Fruit fly (Drosophila melanogaster): ENCODE measurements around the gene CG42764.

DNA sequence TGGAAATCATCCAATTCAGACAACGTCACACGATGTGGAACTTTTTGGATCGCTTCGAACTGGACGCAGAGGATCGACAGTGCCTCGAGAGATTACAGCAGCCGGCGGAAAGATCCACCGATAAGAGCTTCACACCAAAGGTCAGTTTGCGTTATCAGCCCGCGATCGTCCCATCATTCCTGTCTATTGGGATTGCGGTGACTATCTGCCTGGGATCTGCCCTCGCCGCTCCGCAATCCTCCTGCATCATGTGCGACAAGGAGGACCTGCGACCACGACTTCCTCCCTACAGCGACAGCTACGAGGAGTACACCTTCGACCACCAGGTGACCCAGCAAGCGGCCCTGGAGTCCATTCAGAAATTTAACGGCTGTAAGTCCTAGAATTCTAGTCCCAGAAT lies 19.8 kb downstream of the CG42764 start:
- TF ChIP-seq EcR (GFP tag; optimal IDR thresholded peaks at IDR 0.05) (no peak), usp (GFP tag; optimal IDR thresholded peaks at IDR 0.05) (no peak), psq (optimal IDR thresholded peaks at IDR 0.05) (no peak), CG8478 (optimal IDR thresholded peaks at IDR 0.05) (no peak), Dll (optimal IDR thresholded peaks at IDR 0.05) (no peak), pan (optimal IDR thresholded peaks at IDR 0.05) (no peak)
